Worm (Caenorhabditis elegans) whole organism, mixed stage, embryonic: ENCODE results near the gene E_BE45912.2.

Experiments used
- M03D4.4 ChIP-seq: sonication (generic microtip); optimal IDR thresholded peaks from 2 replicates; lab custom pipeline; 2017; ENCODE audit warnings: mild to moderate bottlenecking, missing genetic modification characterization, missing compliant biosample characterization
- bed-3 ChIP-seq: fragments of 200-800 bp; sonication (Bioruptor generic); optimal IDR thresholded peaks from 3 replicates; lab custom pipeline; 2018; ENCODE audit warnings: mild to moderate bottlenecking, missing genetic modification characterization, moderate library complexity, missing compliant biosample characterization
- blmp-1 ChIP-seq: fragments of 150-350 bp; optimal IDR thresholded peaks from 2 replicates; lab custom pipeline; 2014; ENCODE audit warnings: missing biosample characterization, missing genetic modification characterization
- ceh-39 ChIP-seq: fragments of 150-350 bp; optimal IDR thresholded peaks from 2 replicates; lab custom pipeline; 2014; ENCODE audit warnings: missing biosample characterization, missing genetic modification characterization
- ceh-43 ChIP-seq: fragments of 200-800 bp; sonication (Bioruptor generic); optimal IDR thresholded peaks from 2 replicates; lab custom pipeline; 2018; ENCODE audit warnings: mild to moderate bottlenecking, missing genetic modification characterization, moderate library complexity, missing compliant biosample characterization
- ceh-83 ChIP-seq: fragments of 200-800 bp; sonication (Bioruptor generic); optimal IDR thresholded peaks from 2 replicates; lab custom pipeline; 2018; ENCODE audit warnings: mild to moderate bottlenecking, missing genetic modification characterization, missing compliant biosample characterization
- ces-1 ChIP-seq: fragments of 150-350 bp; optimal IDR thresholded peaks from 2 replicates; lab custom pipeline; 2014; ENCODE audit warnings: missing biosample characterization, missing genetic modification reagents, missing genetic modification characterization
- cnd-1 ChIP-seq: fragments of 200-800 bp; sonication (Bioruptor generic); optimal IDR thresholded peaks from 2 replicates; lab custom pipeline; 2018; ENCODE audit warnings: mild to moderate bottlenecking, missing genetic modification characterization, missing compliant biosample characterization
- drap-1 ChIP-seq: fragments of 200-800 bp; sonication (Bioruptor generic); optimal IDR thresholded peaks from 3 replicates; lab custom pipeline; 2018; ENCODE audit warnings: mild to moderate bottlenecking, missing genetic modification characterization, missing compliant biosample characterization
- elt-1 ChIP-seq: sonication (generic microtip); optimal IDR thresholded peaks from 2 replicates; lab custom pipeline; 2017; ENCODE audit warnings: missing genetic modification characterization, mild to moderate bottlenecking, missing compliant biosample characterization, antibody characterized with exemption, moderate library complexity, borderline replicate concordance; ENCODE audit not compliant: insufficient read depth
- elt-3 ChIP-seq: fragments of 150-350 bp; optimal IDR thresholded peaks from 2 replicates; lab custom pipeline; 2014; ENCODE audit warnings: missing biosample characterization, missing genetic modification characterization
- flh-1 ChIP-seq: fragments of 200-800 bp; sonication (Bioruptor generic); optimal IDR thresholded peaks from 2 replicates; lab custom pipeline; 2018; ENCODE audit warnings: mild to moderate bottlenecking, missing genetic modification characterization, moderate library complexity, missing compliant biosample characterization
- ham-2 ChIP-seq: fragments of 200-800 bp; sonication (Bioruptor generic); optimal IDR thresholded peaks from 2 replicates; lab custom pipeline; 2018; ENCODE audit warnings: mild to moderate bottlenecking, missing genetic modification characterization, missing compliant biosample characterization
- hlh-1 ChIP-seq: fragments of 150-350 bp; optimal IDR thresholded peaks from 2 replicates; lab custom pipeline; 2014; ENCODE audit warnings: missing biosample characterization, missing genetic modification reagents, missing genetic modification characterization
- lin-13 ChIP-seq: fragments of 150-350 bp; optimal IDR thresholded peaks from 2 replicates; lab custom pipeline; 2014; ENCODE audit warnings: missing biosample characterization, missing genetic modification characterization
- lin-32 ChIP-seq: fragments of 200-800 bp; sonication (Bioruptor generic); optimal IDR thresholded peaks from 2 replicates; lab custom pipeline; 2018; ENCODE audit warnings: mild to moderate bottlenecking, missing genetic modification characterization, missing compliant biosample characterization
- lsy-2 ChIP-seq: fragments of 150-350 bp; optimal IDR thresholded peaks from 2 replicates; lab custom pipeline; 2014; ENCODE audit warnings: missing biosample characterization, missing genetic modification characterization
- mab-5 ChIP-seq: fragments of 150-350 bp; optimal IDR thresholded peaks from 2 replicates; lab custom pipeline; 2014; ENCODE audit warnings: missing biosample characterization, missing genetic modification characterization
- mep-1 ChIP-seq: fragments of 150-350 bp; optimal IDR thresholded peaks from 2 replicates; lab custom pipeline; 2017; ENCODE audit warnings: missing biosample characterization, missing genetic modification reagents, missing genetic modification characterization, inconsistent platforms
- mls-2 ChIP-seq: sonication (generic microtip); optimal IDR thresholded peaks from 2 replicates; lab custom pipeline; 2016; ENCODE audit warnings: mild to moderate bottlenecking, missing genetic modification characterization, moderate library complexity, missing compliant biosample characterization
- nhr-12 ChIP-seq: fragments of 150-350 bp; optimal IDR thresholded peaks from 2 replicates; lab custom pipeline; 2014; ENCODE audit warnings: missing biosample characterization, missing genetic modification characterization
- nhr-2 ChIP-seq: fragments of 150-350 bp; optimal IDR thresholded peaks from 2 replicates; lab custom pipeline; 2014; ENCODE audit warnings: missing biosample characterization, missing genetic modification characterization
- nhr-237 ChIP-seq: fragments of 150-350 bp; optimal IDR thresholded peaks from 2 replicates; lab custom pipeline; 2014; ENCODE audit warnings: missing biosample characterization, missing genetic modification characterization
- nhr-28 ChIP-seq: fragments of 150-350 bp; optimal IDR thresholded peaks from 2 replicates; lab custom pipeline; 2014; ENCODE audit warnings: missing biosample characterization, missing genetic modification characterization
- nhr-76 ChIP-seq: sonication (generic microtip); optimal IDR thresholded peaks from 2 replicates; lab custom pipeline; 2017; ENCODE audit warnings: missing biosample characterization, missing genetic modification characterization
- pha-4 ChIP-seq: fragments of 150-350 bp; optimal IDR thresholded peaks from 2 replicates; lab custom pipeline; 2018; ENCODE audit warnings: missing biosample characterization, missing genetic modification reagents, missing genetic modification characterization
- sem-2 ChIP-seq: fragments of 200-800 bp; sonication (Bioruptor generic); optimal IDR thresholded peaks from 2 replicates; lab custom pipeline; 2018; ENCODE audit warnings: mild to moderate bottlenecking, missing genetic modification characterization, missing compliant biosample characterization
- snpc-4 ChIP-seq: fragments of 150-350 bp; optimal IDR thresholded peaks from 2 replicates; lab custom pipeline; 2014; ENCODE audit warnings: missing biosample characterization, missing genetic modification characterization
- sptf-1 ChIP-seq: sonication (generic microtip); optimal IDR thresholded peaks from 2 replicates; lab custom pipeline; 2017; ENCODE audit warnings: mild to moderate bottlenecking, missing genetic modification characterization, moderate library complexity, missing compliant biosample characterization
- tbx-8 ChIP-seq: fragments of 200-800 bp; sonication (Bioruptor generic); optimal IDR thresholded peaks from 2 replicates; lab custom pipeline; 2018; ENCODE audit warnings: mild to moderate bottlenecking, missing genetic modification characterization, moderate library complexity, missing compliant biosample characterization
- unc-120 ChIP-seq: sonication (generic microtip); optimal IDR thresholded peaks from 2 replicates; lab custom pipeline; 2017; ENCODE audit warnings: missing genetic modification characterization, missing compliant biosample characterization; ENCODE audit not compliant: poor library complexity, severe bottlenecking
- unc-39 ChIP-seq: fragments of 150-350 bp; optimal IDR thresholded peaks from 2 replicates; lab custom pipeline; 2014; ENCODE audit warnings: missing biosample characterization, missing genetic modification characterization
- unc-62 ChIP-seq: fragments of 150-350 bp; optimal IDR thresholded peaks from 2 replicates; lab custom pipeline; 2014; ENCODE audit warnings: missing biosample characterization, missing genetic modification reagents, missing genetic modification characterization
- ztf-11 ChIP-seq: fragments of 150-350 bp; optimal IDR thresholded peaks from 2 replicates; lab custom pipeline; 2014; ENCODE audit warnings: missing biosample characterization, missing genetic modification characterization

The E_BE45912.2 gene

DNA sequence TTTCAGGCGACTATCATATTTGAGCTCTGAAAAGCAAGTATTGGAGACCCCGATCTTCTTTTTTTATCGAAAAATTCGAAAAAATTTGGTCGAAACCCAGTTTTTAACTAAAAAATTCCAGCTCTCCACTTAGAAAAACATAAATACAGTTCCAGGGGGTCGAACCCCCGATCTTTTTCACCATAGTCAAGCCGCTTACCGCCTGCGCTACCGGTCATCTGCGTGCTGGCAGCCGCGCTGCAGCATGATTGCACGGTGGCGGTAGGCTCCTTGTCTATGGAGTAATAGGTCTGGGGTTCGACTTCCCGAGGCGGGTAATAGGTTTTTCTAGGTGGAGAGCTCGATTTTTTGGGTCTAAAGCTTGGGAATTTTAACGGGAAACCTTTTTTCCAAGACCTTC lies 21.1 kb downstream of the E_BE45912.2 start, which contains the start of gene clc-24:
TSS of gene clc-24 (plus strand) at position 263 of the 400 bp plus-strand sequence.
- TF ChIP-seq unc-39 (tag; lab: Kevin White, UChicago), result no peak
- TF ChIP-seq nhr-76 (tag; lab: Kevin White, UChicago), result no peak
- TF ChIP-seq tbx-8 (GFP tag; lab: Kevin White, UChicago), result no peak
- TF ChIP-seq unc-62 (GFP tag; lab: Kevin White, UChicago), result no peak
- TF ChIP-seq lin-13, result no peak
- no peak for TF ChIP-seq nhr-2 (tag; lab: Kevin White, UChicago)
- TF ChIP-seq ceh-83, result no peak
- TF ChIP-seq pha-4 (tag; lab: Kevin White, UChicago), result no peak
- no peak for TF ChIP-seq ces-1 (GFP tag; lab: Kevin White, UChicago)
- TF ChIP-seq mab-5 (tag; lab: Kevin White, UChicago), result no peak
- TF ChIP-seq drap-1, result no peak
- no peak for TF ChIP-seq sptf-1 (tag; lab: Kevin White, UChicago)
- no peak for TF ChIP-seq bed-3 (GFP tag; lab: Kevin White, UChicago)
- TF ChIP-seq elt-3 (tag; lab: Kevin White, UChicago), result no peak
- no peak for TF ChIP-seq lin-32 (GFP tag; lab: Kevin White, UChicago)
- TF ChIP-seq nhr-237, result no peak
- no peak for TF ChIP-seq cnd-1
- TF ChIP-seq sem-2 (GFP tag; lab: Kevin White, UChicago), result no peak
- TF ChIP-seq ceh-43 (GFP tag; lab: Kevin White, UChicago), result no peak
- TF ChIP-seq, all 35 proteins: peak for 0

DNA sequence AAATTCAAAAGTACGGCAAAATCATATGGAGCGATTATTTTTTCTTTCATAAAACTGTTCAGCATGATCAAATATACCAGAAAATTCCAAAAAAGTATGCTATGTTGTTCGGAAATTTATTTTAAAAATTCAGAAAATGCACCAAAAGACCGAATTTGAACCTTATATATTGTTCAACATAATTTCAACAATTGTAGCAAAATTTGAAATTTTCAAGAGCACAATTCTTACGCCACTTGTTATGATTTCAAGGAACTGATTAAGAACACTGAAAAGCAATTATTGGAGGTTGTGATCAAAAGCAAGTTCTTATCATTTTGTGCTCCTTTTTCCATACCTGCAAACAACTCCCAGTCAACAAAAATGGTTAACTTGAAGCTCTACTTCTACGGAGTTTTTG lies 22.8 kb downstream of the E_BE45912.2 start, which contains the start of gene clc-27:
TSS of gene clc-27 (plus strand) at position 301 of the 400 bp plus-strand sequence.
- TF ChIP-seq unc-39 (tag; lab: Kevin White, UChicago) (no peak), ces-1 (GFP tag; lab: Kevin White, UChicago) (no peak), flh-1 (GFP tag; lab: Kevin White, UChicago) (no peak), lin-13 (no peak), pha-4 (tag; lab: Kevin White, UChicago) (no peak), mab-5 (tag; lab: Kevin White, UChicago) (no peak)

DNA sequence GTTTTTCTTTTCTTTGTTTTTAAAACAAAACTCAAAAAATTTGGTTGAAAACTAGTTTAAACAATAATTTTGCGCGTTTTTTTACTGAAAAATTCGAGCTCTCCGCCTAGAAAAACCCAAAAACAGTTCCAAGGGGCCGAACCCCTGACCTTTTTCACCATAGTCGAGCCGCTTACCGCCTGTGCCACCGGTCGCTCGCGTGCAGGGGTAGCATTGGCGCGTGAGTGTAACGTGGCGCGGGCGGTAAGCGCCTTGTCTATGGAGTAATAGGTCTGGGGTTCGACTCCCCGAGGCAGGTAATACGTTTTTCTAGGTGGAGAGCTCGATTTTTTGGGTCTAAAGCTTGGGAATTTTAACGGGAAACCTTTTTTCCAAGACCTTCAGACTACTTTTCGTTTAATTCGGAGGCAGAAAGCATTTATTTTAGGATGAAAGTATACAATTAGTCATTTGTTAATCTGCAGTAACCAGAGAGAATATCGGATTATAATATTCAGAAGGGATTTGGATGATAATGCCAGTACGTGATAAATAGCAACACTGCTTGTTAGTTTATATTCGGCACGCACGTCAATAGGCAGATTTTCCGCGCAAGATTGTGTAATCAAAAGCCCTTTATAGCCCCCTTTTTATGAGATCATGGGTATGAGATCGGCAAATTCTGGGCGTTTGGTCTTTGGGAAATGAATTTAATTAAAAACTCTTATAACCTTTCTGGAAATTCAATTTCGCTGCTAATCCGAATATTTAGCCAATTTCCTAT lies 23.6 kb downstream of the E_BE45912.2 start:
- TF ChIP-seq nhr-28 (tag; lab: Kevin White, UChicago) (no peak), elt-1 (tag; lab: Kevin White, UChicago) (no peak), pha-4 (tag; lab: Kevin White, UChicago) (no peak), unc-39 (tag; lab: Kevin White, UChicago) (no peak), elt-3 (tag; lab: Kevin White, UChicago) (no peak), unc-120 (no peak), tbx-8 (GFP tag; lab: Kevin White, UChicago) (no peak), ham-2 (no peak), cnd-1 (no peak), M03D4.4 (no peak), drap-1 (no peak), snpc-4 (tag; lab: Kevin White, UChicago) (no peak), ztf-11 (no peak), sptf-1 (tag; lab: Kevin White, UChicago) (no peak), flh-1 (GFP tag; lab: Kevin White, UChicago) (no peak), nhr-76 (tag; lab: Kevin White, UChicago) (no peak), nhr-12 (no peak), ceh-43 (GFP tag; lab: Kevin White, UChicago) (no peak), hlh-1 (tag; lab: Kevin White, UChicago) (no peak)
- TF ChIP-seq, all 35 proteins: peak for 0

DNA sequence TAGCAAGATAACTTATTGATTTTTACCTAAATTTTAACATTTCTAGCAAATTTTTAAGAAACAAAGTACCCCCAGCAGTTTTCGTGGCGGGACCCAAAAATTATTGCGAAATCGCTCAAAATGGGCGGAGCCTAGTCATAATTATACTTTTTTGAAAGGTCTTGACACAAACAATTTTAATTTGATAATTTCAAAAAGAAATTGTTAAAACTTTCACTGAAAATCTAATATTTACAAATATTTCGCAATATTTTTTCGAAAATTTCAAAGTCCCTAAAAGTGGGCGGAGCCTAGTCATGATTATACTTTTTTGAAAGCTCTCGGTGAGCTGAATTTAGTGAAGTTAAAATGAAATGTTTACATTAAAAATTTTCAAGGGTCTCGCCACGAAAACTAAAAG lies 26.4 kb downstream of the E_BE45912.2 start:
- no peak for TF ChIP-seq lin-13
- TF ChIP-seq lsy-2 (tag; lab: Kevin White, UChicago), result no peak
- TF ChIP-seq elt-3 (tag; lab: Kevin White, UChicago), result no peak
- no peak for TF ChIP-seq elt-1 (tag; lab: Kevin White, UChicago)
- TF ChIP-seq blmp-1 (tag; lab: Kevin White, UChicago), result no peak
- TF ChIP-seq ceh-39, result no peak
- no peak for TF ChIP-seq nhr-76 (tag; lab: Kevin White, UChicago)
- no peak for TF ChIP-seq mep-1 (tag; lab: Kevin White, UChicago)
- TF ChIP-seq mls-2 (tag; lab: Kevin White, UChicago), result no peak
- no peak for TF ChIP-seq nhr-28 (tag; lab: Kevin White, UChicago)
- TF ChIP-seq unc-120, result no peak
- TF ChIP-seq tbx-8 (GFP tag; lab: Kevin White, UChicago), result no peak
- TF ChIP-seq unc-62 (GFP tag; lab: Kevin White, UChicago), result no peak
- no peak for TF ChIP-seq ham-2
